Fruit fly (Drosophila melanogaster): ENCODE data around the gene CG14153.

Gene CG14153

dm6 chr3L:10648431-10648830, 5.1 kb downstream of the CG14153 start:
- no peak for TF ChIP-seq CG10348 (GFP tag; IDR thresholded peaks at IDR 0.05)
- TF ChIP-seq Ets98B (GFP tag; IDR thresholded peaks at IDR 0.05) = peak; percentile 62
- TF ChIP-seq CG32121 (GFP tag; IDR thresholded peaks at IDR 0.05) = peak; percentile 47
- TF ChIP-seq CG9948 (tag; optimal IDR thresholded peaks at IDR 0.05) = peak; percentile 22
- peak; percentile 63 for TF ChIP-seq Pif1A (GFP tag; optimal IDR thresholded peaks at IDR 0.05)
- peak; percentile 53 for TF ChIP-seq CG8301 (tag; optimal IDR thresholded peaks at IDR 0.05)
- TF ChIP-seq CG12605 (GFP tag; IDR thresholded peaks at IDR 0.05) = peak; percentile 51; the same call in 1 of the 2 replicates
- peak; percentile 70; the same call in 2 of the 3 replicates for TF ChIP-seq CG4496 (GFP tag; IDR thresholded peaks at IDR 0.05)
- TF ChIP-seq CG17806 (tag; optimal IDR thresholded peaks at IDR 0.05) = peak; percentile 50
- TF ChIP-seq CG34367 (tag; optimal IDR thresholded peaks at IDR 0.05) = peak; percentile 48
- TF ChIP-seq CG13204 (GFP tag; optimal IDR thresholded peaks at IDR 0.05) = no peak
- no peak for TF ChIP-seq rn (GFP tag; IDR thresholded peaks at IDR 0.05)
- TF ChIP-seq Snoo (tag; optimal IDR thresholded peaks at IDR 0.05) = no peak
- TF ChIP-seq EcR (GFP tag; optimal IDR thresholded peaks at IDR 0.05) = no peak
- peak; percentile 39 for TF ChIP-seq CG15710 (tag; optimal IDR thresholded peaks at IDR 0.05)
- TF ChIP-seq gl (tag; optimal IDR thresholded peaks at IDR 0.05) = peak; percentile 15
- peak; percentile 35 for TF ChIP-seq Pif1B (GFP tag; optimal IDR thresholded peaks at IDR 0.05)
- TF ChIP-seq D1 (tag; optimal IDR thresholded peaks at IDR 0.05) = no peak
- peak; percentile 45 for TF ChIP-seq CG14655 (GFP tag; optimal IDR thresholded peaks at IDR 0.05)
- no peak for TF ChIP-seq CG8159 (tag; optimal IDR thresholded peaks at IDR 0.05)
- TF ChIP-seq fd96Ca (GFP tag; IDR thresholded peaks at IDR 0.05) = 0 out of 3 replicates have a peak, but pooled peaks have one; percentile 51

DNA sequence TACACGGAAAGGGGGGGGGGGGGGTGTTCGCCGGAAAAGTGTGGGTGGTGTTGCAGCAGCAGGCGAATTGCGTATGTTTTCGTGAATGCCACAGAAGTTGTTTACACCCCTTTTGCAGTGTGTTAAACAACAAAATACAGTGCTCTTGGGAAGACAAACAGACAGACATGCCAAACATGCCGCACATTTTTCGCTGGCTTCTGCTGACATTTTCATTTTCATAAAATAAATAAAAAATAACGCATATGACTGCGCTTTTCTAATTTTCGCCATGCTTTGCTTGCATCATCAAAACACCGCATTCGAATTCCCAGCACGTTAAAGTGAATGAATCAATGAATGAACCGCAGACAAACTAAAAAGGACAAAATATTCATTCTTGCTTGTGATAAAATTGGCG, 7.9 kb downstream of the CG14153 start:
- TF ChIP-seq Pif1B (GFP tag; optimal IDR thresholded peaks at IDR 0.05) = no peak
- TF ChIP-seq CG17806 (tag; optimal IDR thresholded peaks at IDR 0.05) = no peak

DNA sequence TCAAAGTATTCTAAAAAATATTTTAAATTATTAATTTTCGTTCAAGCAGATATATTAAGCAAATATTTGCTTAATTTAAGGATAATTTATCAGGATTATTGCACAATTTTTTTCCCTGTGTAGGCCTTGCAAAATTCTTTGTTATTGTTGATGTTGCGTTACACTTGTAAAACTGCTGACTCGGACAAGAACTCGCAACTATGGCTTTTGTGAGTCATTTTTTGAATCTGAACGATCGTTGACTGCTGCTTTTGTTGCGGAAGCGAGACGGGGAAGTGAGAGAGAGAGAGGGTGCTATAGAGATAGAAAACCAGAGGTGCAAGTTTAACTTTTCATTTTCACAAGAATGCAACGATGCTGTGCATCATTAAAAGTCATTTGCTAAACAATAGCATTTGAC, 9.2 kb downstream of the CG14153 start:
- TF ChIP-seq CG32121 (GFP tag; IDR thresholded peaks at IDR 0.05) (no peak), CG13204 (GFP tag; optimal IDR thresholded peaks at IDR 0.05) (no peak), CG9948 (tag; optimal IDR thresholded peaks at IDR 0.05) (no peak), rn (GFP tag; IDR thresholded peaks at IDR 0.05) (no peak), CG8159 (tag; optimal IDR thresholded peaks at IDR 0.05) (peak; percentile 16), EcR (GFP tag; optimal IDR thresholded peaks at IDR 0.05) (peak; percentile 48)

- TF ChIP-seq Ets98B (GFP tag; IDR thresholded peaks at IDR 0.05) (no peak), CG12605 (GFP tag; IDR thresholded peaks at IDR 0.05) (no peak), D1 (tag; optimal IDR thresholded peaks at IDR 0.05) (no peak), Pif1B (GFP tag; optimal IDR thresholded peaks at IDR 0.05) (no peak), EcR (GFP tag; optimal IDR thresholded peaks at IDR 0.05) (no peak), rn (GFP tag; IDR thresholded peaks at IDR 0.05) (no peak)
Observed at dm6 chr3L:10654439-10654838, 11.1 kb downstream of the CG14153 start.

dm6 chr3L:10656451-10657198, 13.3 kb downstream of the CG14153 start:
- TF ChIP-seq CG15710 (tag; optimal IDR thresholded peaks at IDR 0.05) (peak; percentile 26), CG4496 (GFP tag; IDR thresholded peaks at IDR 0.05) (peak; percentile 48; the same call in 1 of the 3 replicates), Pif1A (GFP tag; optimal IDR thresholded peaks at IDR 0.05) (peak; percentile 71), CG17806 (tag; optimal IDR thresholded peaks at IDR 0.05) (peak; percentile 16), CG34367 (tag; optimal IDR thresholded peaks at IDR 0.05) (peak; percentile 43), CG13204 (GFP tag; optimal IDR thresholded peaks at IDR 0.05) (peak; percentile 20), D1 (tag; optimal IDR thresholded peaks at IDR 0.05) (no peak), fd96Ca (GFP tag; IDR thresholded peaks at IDR 0.05) (0 out of 3 replicates have a peak, but pooled peaks have one; percentile 40), CG9948 (tag; optimal IDR thresholded peaks at IDR 0.05) (no peak), Ets98B (GFP tag; IDR thresholded peaks at IDR 0.05) (peak; percentile 50), rn (GFP tag; IDR thresholded peaks at IDR 0.05) (no peak), Pif1B (GFP tag; optimal IDR thresholded peaks at IDR 0.05) (peak; percentile 71), CG32121 (GFP tag; IDR thresholded peaks at IDR 0.05) (peak; percentile 15; the same call in 1 of the 2 replicates), CG8301 (tag; optimal IDR thresholded peaks at IDR 0.05) (no peak), CG10348 (GFP tag; IDR thresholded peaks at IDR 0.05) (no peak), CG8159 (tag; optimal IDR thresholded peaks at IDR 0.05) (peak; percentile 22), Snoo (tag; optimal IDR thresholded peaks at IDR 0.05) (peak; percentile 36), CG12605 (GFP tag; IDR thresholded peaks at IDR 0.05) (no peak), CG14655 (GFP tag; optimal IDR thresholded peaks at IDR 0.05) (peak; percentile 44), gl (tag; optimal IDR thresholded peaks at IDR 0.05) (peak; percentile 71)

dm6 chr3L:10657311-10657710, 14.0 kb downstream of the CG14153 start:
- TF ChIP-seq CG4496 (GFP tag; IDR thresholded peaks at IDR 0.05) (0 out of 3 replicates have a peak, but pooled peaks have one; percentile 7), CG12605 (GFP tag; IDR thresholded peaks at IDR 0.05) (peak; percentile 16; the same call in 1 of the 2 replicates), Pif1A (GFP tag; optimal IDR thresholded peaks at IDR 0.05) (no peak), Ets98B (GFP tag; IDR thresholded peaks at IDR 0.05) (peak; percentile 5; the same call in 1 of the 2 replicates), CG32121 (GFP tag; IDR thresholded peaks at IDR 0.05) (peak; percentile 39; the same call in 1 of the 2 replicates)

All from whole organism, pupa.